Fruit fly (Drosophila melanogaster): Measurements from ENCODE around the gene Fur1.

The Fur1 gene

dm6 chr3R:25476744-25477143, 3.9 kb upstream of the Fur1 start, which contains the start of the genes CG4553 and MED28 (continued):
- TF ChIP-seq CG1233 (GFP tag; optimal IDR thresholded peaks at IDR 0.05) (no peak), fd64A (GFP tag; optimal IDR thresholded peaks at IDR 0.05) (no peak), CG8388 (GFP tag; optimal IDR thresholded peaks at IDR 0.05) (no peak), vfl (GFP tag; optimal IDR thresholded peaks at IDR 0.05) (no peak), bab2 (GFP tag; optimal IDR thresholded peaks at IDR 0.05) (no peak), CG6175 (GFP tag; IDR thresholded peaks at IDR 0.05) (no peak), row (GFP tag; IDR thresholded peaks at IDR 0.05) (peak; percentile 15; the same call in 1 of the 3 replicates), Max (GFP tag; optimal IDR thresholded peaks at IDR 0.05) (peak; percentile 3), CG6765 (GFP tag; optimal IDR thresholded peaks at IDR 0.05) (no peak), unc-4 (GFP tag; IDR thresholded peaks at IDR 0.05; ENCODE audit: partially characterized antibody) (peak; percentile 86), Sox100B (GFP tag; optimal IDR thresholded peaks at IDR 0.05) (no peak), gt (GFP tag; IDR thresholded peaks at IDR 0.05) (no peak), Awh (GFP tag; IDR thresholded peaks at IDR 0.05) (no peak), CG14965 (GFP tag; optimal IDR thresholded peaks at IDR 0.05; ENCODE audit: borderline replicate concordance) (no peak), Dfd (GFP tag; optimal IDR thresholded peaks at IDR 0.05) (no peak), HLH4C (GFP tag; IDR thresholded peaks at IDR 0.05; ENCODE audit: partially characterized antibody) (peak; percentile 85), gem (tag; optimal IDR thresholded peaks at IDR 0.05) (no peak), CG31441 (GFP tag; IDR thresholded peaks at IDR 0.05) (no peak), CG1602 (GFP tag; optimal IDR thresholded peaks at IDR 0.05) (no peak), hkb (optimal IDR thresholded peaks at IDR 0.05) (no peak), hkb (GFP tag; IDR thresholded peaks at IDR 0.05) (no peak), CG42726 (GFP tag; IDR thresholded peaks at IDR 0.05; ENCODE audit: partially characterized antibody) (peak; percentile 64; the same call in 1 of the 2 replicates), slbo (GFP tag; IDR thresholded peaks at IDR 0.05) (no peak), Hr51 (GFP tag; optimal IDR thresholded peaks at IDR 0.05) (no peak), CG7786 (GFP tag; optimal IDR thresholded peaks at IDR 0.05) (no peak), CG6254 (GFP tag; optimal IDR thresholded peaks at IDR 0.05) (no peak), CG8089 (GFP tag; optimal IDR thresholded peaks at IDR 0.05) (no peak), E2f1 (GFP tag; IDR thresholded peaks at IDR 0.05) (no peak; the same call in 1 of the 2 replicates), sc (optimal IDR thresholded peaks at IDR 0.05) (no peak), sc (GFP tag; optimal IDR thresholded peaks at IDR 0.05) (no peak), CG3726 (GFP tag; IDR thresholded peaks at IDR 0.05) (no peak), GATAe (GFP tag; conservative IDR thresholded peaks at IDR 0.05) (no peak), CG13123 (GFP tag; optimal IDR thresholded peaks at IDR 0.05) (no peak), Abd-B (GFP tag; optimal IDR thresholded peaks at IDR 0.05) (no peak), CG12104 (GFP tag; optimal IDR thresholded peaks at IDR 0.05) (no peak), Antp (GFP tag; optimal IDR thresholded peaks at IDR 0.05) (no peak), HmgD (GFP tag; optimal IDR thresholded peaks at IDR 0.05) (no peak), CG31365 (tag; optimal IDR thresholded peaks at IDR 0.05) (no peak), CG10959 (GFP tag; IDR thresholded peaks at IDR 0.05) (no peak), CG11723 (GFP tag; optimal IDR thresholded peaks at IDR 0.05) (no peak), CG7987 (GFP tag; optimal IDR thresholded peaks at IDR 0.05) (no peak), tap (tag; optimal IDR thresholded peaks at IDR 0.05) (no peak), Hr78 (GFP tag; optimal IDR thresholded peaks at IDR 0.05) (no peak), Sox102F (GFP tag; optimal IDR thresholded peaks at IDR 0.05) (no peak), lab (GFP tag; optimal IDR thresholded peaks at IDR 0.05) (no peak), Dll (GFP tag; IDR thresholded peaks at IDR 0.05; ENCODE audit: partially characterized antibody) (peak; percentile 90), gro (GFP tag; optimal IDR thresholded peaks at IDR 0.05) (no peak), tll (GFP tag; optimal IDR thresholded peaks at IDR 0.05) (no peak), peb (GFP tag; IDR thresholded peaks at IDR 0.05) (no peak), aop (GFP tag; IDR thresholded peaks at IDR 0.05) (no peak), mam (GFP tag; optimal IDR thresholded peaks at IDR 0.05) (no peak), ranshi (GFP tag; IDR thresholded peaks at IDR 0.05) (no peak)
